Worm (Caenorhabditis elegans) whole organism, young adult: Measurements from ENCODE around the gene C54C6.5.

Experiments
- C06A6.2 ChIP-seq: fragments of 200-800 bp; sonication (Bioruptor generic); conservative IDR thresholded peaks from 2 replicates; pipeline ENCODE4 v1.3.6; 2022; ENCODE audit warnings: missing genetic modification characterization, missing compliant biosample characterization
- D2030.7 ChIP-seq: fragments of 200-800 bp; sonication (Bioruptor generic); IDR thresholded peaks from 2 replicates; pipeline ENCODE4 v1.3.6; 2022; ENCODE audit warnings: missing genetic modification reagents, missing genetic modification characterization, missing compliant biosample characterization
- F33H1.4 ChIP-seq: fragments of 200-800 bp; sonication (Bioruptor generic); IDR thresholded peaks from 2 replicates; pipeline ENCODE4 v1.3.6; 2022; ENCODE audit warnings: missing genetic modification reagents, missing genetic modification characterization, missing compliant biosample characterization
- T07F8.4 ChIP-seq: sonication (generic microtip); optimal IDR thresholded peaks from 2 replicates; lab custom pipeline; 2016; ENCODE audit warnings: mild to moderate bottlenecking, missing genetic modification characterization, moderate library complexity, missing compliant biosample characterization
- Y67H2A.10 ChIP-seq: fragments of 200-800 bp; sonication (Bioruptor generic); conservative IDR thresholded peaks from 2 replicates; pipeline ENCODE4 v1.3.6; 2022; ENCODE audit warnings: missing genetic modification reagents, missing genetic modification characterization, missing compliant biosample characterization
- Y95B8A.8 ChIP-seq: fragments of 200-800 bp; sonication (Bioruptor generic); IDR thresholded peaks from 2 replicates; pipeline ENCODE4 v1.3.6; 2022; ENCODE audit warnings: missing genetic modification reagents, missing genetic modification characterization, missing compliant biosample characterization
- ZK185.1 ChIP-seq: sonication (generic microtip); optimal IDR thresholded peaks from 2 replicates; lab custom pipeline; 2016; ENCODE audit warnings: mild to moderate bottlenecking, missing genetic modification characterization, missing compliant biosample characterization; ENCODE audit not compliant: poor library complexity, severe bottlenecking
- ama-1 ChIP-seq, 3 experiments: fragments of 150-350 bp in 1 of 3; sonication (generic microtip) in 2 of 3; optimal IDR thresholded peaks; 2 replicates each; lab custom pipeline; 2014 to 2018; ENCODE audit warnings: missing biosample characterization in 2 of 3, missing genetic modification characterization in 2 of 3, missing genetic modification reagents in 2 of 3
- aptf-2 ChIP-seq: fragments of 200-800 bp; sonication (Bioruptor generic); conservative IDR thresholded peaks from 2 replicates; pipeline ENCODE4 v1.3.6; 2022; ENCODE audit warnings: missing genetic modification reagents, missing genetic modification characterization, missing compliant biosample characterization
- attf-5 ChIP-seq: fragments of 200-800 bp; sonication (Bioruptor generic); optimal IDR thresholded peaks from 2 replicates; lab custom pipeline; 2018; ENCODE audit warnings: mild to moderate bottlenecking, missing genetic modification characterization, missing compliant biosample characterization
- bed-2 ChIP-seq: fragments of 200-800 bp; sonication (Bioruptor generic); IDR thresholded peaks from 2 replicates; pipeline ENCODE4 v1.3.6; 2022; ENCODE audit warnings: missing genetic modification reagents, missing genetic modification characterization, missing compliant biosample characterization
- ccch-3 ChIP-seq: fragments of 200-800 bp; sonication (Bioruptor generic); optimal IDR thresholded peaks from 2 replicates; lab custom pipeline; 2018; ENCODE audit warnings: mild to moderate bottlenecking, missing genetic modification characterization, missing compliant biosample characterization
- ceh-100 ChIP-seq: fragments of 200-800 bp; sonication (Bioruptor generic); IDR thresholded peaks from 2 replicates; pipeline ENCODE4 v1.3.6; 2022; ENCODE audit warnings: missing genetic modification reagents, missing genetic modification characterization, missing compliant biosample characterization
- ceh-58 ChIP-seq: fragments of 200-800 bp; sonication (Bioruptor generic); IDR thresholded peaks from 2 replicates; pipeline ENCODE4 v1.3.6; 2022; ENCODE audit warnings: missing genetic modification characterization, missing compliant biosample characterization
- ceh-91 ChIP-seq: fragments of 200-800 bp; sonication (Bioruptor generic); IDR thresholded peaks from 2 replicates; pipeline ENCODE4 v1.3.6; 2022; ENCODE audit warnings: missing genetic modification reagents, missing genetic modification characterization, missing compliant biosample characterization
- die-1 ChIP-seq: sonication (generic microtip); optimal IDR thresholded peaks from 2 replicates; lab custom pipeline; 2016; ENCODE audit warnings: missing genotype, mild to moderate bottlenecking, missing genetic modification characterization, missing compliant biosample characterization
- dox-1 ChIP-seq: fragments of 200-800 bp; sonication (Bioruptor generic); IDR thresholded peaks from 2 replicates; pipeline ENCODE4 v1.3.6; 2022; ENCODE audit warnings: missing genetic modification reagents, missing genetic modification characterization, missing compliant biosample characterization
- dpff-1 ChIP-seq: sonication (generic microtip); optimal IDR thresholded peaks from 2 replicates; lab custom pipeline; 2017; ENCODE audit warnings: mild to moderate bottlenecking, missing genetic modification characterization, missing compliant biosample characterization
- egl-18 ChIP-seq: fragments of 200-800 bp; sonication (Bioruptor generic); IDR thresholded peaks from 2 replicates; pipeline ENCODE4 v1.3.6; 2022; ENCODE audit warnings: missing genetic modification reagents, missing genetic modification characterization, missing compliant biosample characterization
- ekl-4 ChIP-seq: fragments of 200-800 bp; sonication (Bioruptor generic); IDR thresholded peaks from 2 replicates; pipeline ENCODE4 v1.3.6; 2022; ENCODE audit warnings: missing genetic modification reagents, missing genetic modification characterization, missing compliant biosample characterization
- ets-4 ChIP-seq: fragments of 200-800 bp; sonication (Bioruptor generic); optimal IDR thresholded peaks from 2 replicates; lab custom pipeline; 2018; ENCODE audit warnings: mild to moderate bottlenecking, missing genetic modification characterization, missing compliant biosample characterization
- hmg-20 ChIP-seq: fragments of 200-800 bp; sonication (Bioruptor generic); IDR thresholded peaks from 2 replicates; pipeline ENCODE4 v1.3.6; 2022; ENCODE audit warnings: missing genetic modification reagents, missing genetic modification characterization, missing compliant biosample characterization
- lin-54 ChIP-seq: fragments of 200-800 bp; sonication (Bioruptor generic); optimal IDR thresholded peaks from 2 replicates; lab custom pipeline; 2018; ENCODE audit warnings: mild to moderate bottlenecking, missing genetic modification characterization, missing compliant biosample characterization
- lir-1 ChIP-seq: fragments of 200-800 bp; sonication (Bioruptor generic); conservative IDR thresholded peaks from 2 replicates; pipeline ENCODE4 v1.3.6; 2022; ENCODE audit warnings: missing genetic modification reagents, missing genetic modification characterization, missing compliant biosample characterization
- lsl-1 ChIP-seq: fragments of 200-800 bp; sonication (Bioruptor generic); optimal IDR thresholded peaks from 2 replicates; lab custom pipeline; 2018; ENCODE audit warnings: mild to moderate bottlenecking, missing genetic modification characterization, moderate library complexity, missing compliant biosample characterization
- madf-6 ChIP-seq: fragments of 200-800 bp; sonication (Bioruptor generic); IDR thresholded peaks from 2 replicates; pipeline ENCODE4 v1.3.6; 2022; ENCODE audit warnings: missing genetic modification reagents, missing genetic modification characterization, missing compliant biosample characterization
- madf-8 ChIP-seq: fragments of 200-800 bp; sonication (Bioruptor generic); conservative IDR thresholded peaks from 2 replicates; pipeline ENCODE4 v1.3.6; 2022; ENCODE audit warnings: missing genetic modification reagents, missing genetic modification characterization, missing compliant biosample characterization
- mcd-1 ChIP-seq: fragments of 200-800 bp; sonication (Bioruptor generic); IDR thresholded peaks from 2 replicates; pipeline ENCODE4 v1.3.6; 2022; ENCODE audit warnings: missing genetic modification reagents, missing genetic modification characterization, missing compliant biosample characterization
- mel-28 ChIP-seq: sonication (generic microtip); optimal IDR thresholded peaks from 2 replicates; lab custom pipeline; 2016; ENCODE audit warnings: borderline replicate concordance, mild to moderate bottlenecking, missing genetic modification characterization, missing compliant biosample characterization
- mxl-1 ChIP-seq: sonication (generic microtip); optimal IDR thresholded peaks from 2 replicates; lab custom pipeline; 2016; ENCODE audit warnings: missing genetic modification characterization, missing compliant biosample characterization
- nhr-120 ChIP-seq: fragments of 200-800 bp; sonication (Bioruptor generic); IDR thresholded peaks from 2 replicates; pipeline ENCODE4 v1.3.6; 2022; ENCODE audit warnings: missing genetic modification characterization, missing compliant biosample characterization
- nhr-90 ChIP-seq: sonication (generic microtip); optimal IDR thresholded peaks from 2 replicates; lab custom pipeline; 2016; ENCODE audit warnings: missing genotype, mild to moderate bottlenecking, missing genetic modification characterization, missing compliant biosample characterization
- pbrm-1 ChIP-seq: fragments of 200-800 bp; sonication (Bioruptor generic); IDR thresholded peaks from 2 replicates; pipeline ENCODE4 v1.3.6; 2022; ENCODE audit warnings: missing genetic modification reagents, missing genetic modification characterization, missing compliant biosample characterization
- rcor-1 ChIP-seq: fragments of 200-800 bp; sonication (Bioruptor generic); IDR thresholded peaks from 2 replicates; pipeline ENCODE4 v1.3.6; 2022; ENCODE audit warnings: missing genetic modification reagents, missing genetic modification characterization, missing compliant biosample characterization
- rpc-1 ChIP-seq, 2 experiments: fragments of 150-350 bp in 1 of 2; sonication (generic microtip) in 1 of 2; optimal IDR thresholded peaks; 2 replicates each; lab custom pipeline; 2014 to 2018; ENCODE audit warnings: missing biosample characterization in 1 of 2, missing genetic modification characterization in 1 of 2, missing genetic modification reagents in 1 of 2, missing genotype in 1 of 2
- sdz-38 ChIP-seq: sonication (generic microtip); optimal IDR thresholded peaks from 2 replicates; lab custom pipeline; 2016; ENCODE audit warnings: missing genotype, missing genetic modification characterization, missing compliant biosample characterization
- snpc-4 ChIP-seq, 5 experiments: fragments of 150-350 bp in 1 of 5; sonication (generic microtip) in 4 of 5; optimal IDR thresholded peaks; 2 replicates each; lab custom pipeline; 2014 to 2018; ENCODE audit warnings: missing genetic modification characterization in 5 of 5, missing biosample characterization in 3 of 5, antibody characterized with exemption in 2 of 5, mild to moderate bottlenecking in 2 of 5, missing compliant biosample characterization in 2 of 5, missing genotype in 2 of 5, moderate library complexity in 2 of 5, missing genetic modification reagents in 1 of 5
- tbp1 ChIP-seq: fragments of 200-800 bp; sonication (Bioruptor generic); optimal IDR thresholded peaks from 2 replicates; lab custom pipeline; 2018; ENCODE audit warnings: mild to moderate bottlenecking, missing genetic modification characterization, missing compliant biosample characterization
- tbx-9 ChIP-seq: sonication (generic microtip); optimal IDR thresholded peaks from 2 replicates; lab custom pipeline; 2016; ENCODE audit warnings: borderline replicate concordance, missing genetic modification characterization, inconsistent platforms, missing compliant biosample characterization
- xnd-1 ChIP-seq: sonication (generic microtip); optimal IDR thresholded peaks from 2 replicates; lab custom pipeline; 2016; ENCODE audit warnings: missing genotype, missing genetic modification reagents, missing genetic modification characterization, missing compliant biosample characterization
- zfh-2 ChIP-seq: fragments of 200-800 bp; sonication (Bioruptor generic); conservative IDR thresholded peaks from 2 replicates; pipeline ENCODE4 v1.3.6; 2022; ENCODE audit warnings: missing genetic modification reagents, missing genetic modification characterization, missing compliant biosample characterization
- ztf-22 ChIP-seq: fragments of 200-800 bp; sonication (Bioruptor generic); optimal IDR thresholded peaks from 2 replicates; lab custom pipeline; 2018; ENCODE audit warnings: mild to moderate bottlenecking, missing genetic modification characterization, moderate library complexity, missing compliant biosample characterization
- ztf-25 ChIP-seq: fragments of 200-800 bp; sonication (Bioruptor generic); IDR thresholded peaks from 2 replicates; pipeline ENCODE4 v1.3.6; 2022; ENCODE audit warnings: missing genetic modification reagents, missing genetic modification characterization, missing compliant biosample characterization
- ztf-26 ChIP-seq: sonication (generic microtip); optimal IDR thresholded peaks from 2 replicates; lab custom pipeline; 2017; ENCODE audit warnings: missing genetic modification characterization, missing compliant biosample characterization
- ztf-28 ChIP-seq: fragments of 200-800 bp; sonication (Bioruptor generic); IDR thresholded peaks from 2 replicates; pipeline ENCODE4 v1.3.6; 2022; ENCODE audit warnings: missing genetic modification reagents, missing genetic modification characterization, missing compliant biosample characterization
- ztf-6 ChIP-seq: fragments of 200-800 bp; sonication (Bioruptor generic); IDR thresholded peaks from 2 replicates; pipeline ENCODE4 v1.3.6; 2022; ENCODE audit warnings: missing genetic modification reagents, missing genetic modification characterization, missing compliant biosample characterization

Gene C54C6.5

DNA sequence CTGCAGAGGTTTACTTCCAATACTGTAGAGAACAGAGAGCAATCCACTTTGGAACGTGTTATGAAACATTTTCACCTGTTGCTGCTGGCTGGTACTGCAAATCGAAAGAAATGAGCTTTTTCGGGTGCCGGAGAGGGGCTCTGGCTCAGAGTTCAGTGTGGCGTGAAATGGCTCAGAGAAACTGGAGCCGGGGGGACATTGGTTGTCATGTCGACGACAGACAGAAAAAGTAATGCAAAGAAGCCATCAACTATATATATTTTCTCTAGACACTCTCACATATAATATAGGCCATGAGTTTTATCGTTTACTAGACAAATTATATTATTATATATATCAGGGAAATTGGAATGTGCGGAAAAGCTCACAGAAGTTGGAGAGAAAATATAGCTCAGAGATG is 12.2 kb downstream of the C54C6.5 start, which contains the start of gene cfap-20:
Gene cfap-20, minus strand, starts transcription at position 101 of the 400 bp plus-strand sequence.
- TF ChIP-seq ccch-3 = no peak
- no peak for TF ChIP-seq sdz-38 (tag; lab: Kevin White, UChicago)
- no peak for TF ChIP-seq lir-1 (GFP tag; lab: Robert Waterston, UW)
- no peak for TF ChIP-seq rcor-1 (GFP tag; lab: Robert Waterston, UW)
- TF ChIP-seq bed-2 (GFP tag; lab: Robert Waterston, UW) = no peak
- peak; percentile 29; the same call in 1 of the 2 replicates for TF ChIP-seq mcd-1 (GFP tag; lab: Robert Waterston, UW)
- 0 out of 2 replicates have a peak, but pooled peaks have one; percentile 47 for TF ChIP-seq egl-18
- TF ChIP-seq D2030.7 = no peak
- no peak for TF ChIP-seq ceh-58 (GFP tag; lab: Robert Waterston, UW)
- no peak for TF ChIP-seq ceh-91 (GFP tag; lab: Robert Waterston, UW)
- TF ChIP-seq ekl-4 (GFP tag; lab: Robert Waterston, UW) = no peak

ce11 chrIII:3534185-3534584 is 15.5 kb downstream of the C54C6.5 start:
- no peak for TF ChIP-seq tbp1 (GFP tag; lab: Kevin White, UChicago)
- no peak for TF ChIP-seq ztf-28
- no peak for TF ChIP-seq nhr-90 (tag; lab: Kevin White, UChicago)
- no peak for TF ChIP-seq Y67H2A.10
- TF ChIP-seq ZK185.1 (tag; lab: Kevin White, UChicago) = no peak
- no peak for TF ChIP-seq mel-28
- no peak for TF ChIP-seq ztf-26 (tag; lab: Kevin White, UChicago)
- 0 out of 2 replicates have a peak, but pooled peaks have one; percentile 27 for TF ChIP-seq pbrm-1 (GFP tag; lab: Robert Waterston, UW)
- TF ChIP-seq ama-1 (optimal IDR thresholded peaks at IDR 0.05; lab: Kevin White, UChicago) = no peak
- TF ChIP-seq ama-1 (GFP tag; optimal IDR thresholded peaks at IDR 0.05; lab: Kevin White, UChicago) = no peak
- TF ChIP-seq ztf-6 (GFP tag; lab: Robert Waterston, UW) = no peak
- TF ChIP-seq dpff-1 (tag; lab: Kevin White, UChicago) = no peak
- TF ChIP-seq snpc-4 (GFP tag; optimal IDR thresholded peaks at IDR 0.05; lab: Kevin White, UChicago) = no peak
- TF ChIP-seq snpc-4 (tag; optimal IDR thresholded peaks at IDR 0.05; lab: Kevin White, UChicago) = no peak
- TF ChIP-seq hmg-20 (GFP tag; lab: Robert Waterston, UW) = no peak
- no peak for TF ChIP-seq dox-1 (GFP tag; lab: Robert Waterston, UW)
- no peak for TF ChIP-seq Y95B8A.8 (GFP tag; lab: Robert Waterston, UW)
- TF ChIP-seq aptf-2 (GFP tag; lab: Robert Waterston, UW) = no peak
- TF ChIP-seq ceh-91 (GFP tag; lab: Robert Waterston, UW) = peak; percentile 46; the same call in 1 of the 2 replicates
- no peak for TF ChIP-seq egl-18
- peak; percentile 67 for TF ChIP-seq ceh-100
- TF ChIP-seq die-1 = no peak
- peak; percentile 31 for TF ChIP-seq lin-54 (GFP tag; lab: Kevin White, UChicago)
- TF ChIP-seq T07F8.4 (tag; lab: Kevin White, UChicago) = no peak
- TF ChIP-seq C06A6.2 (GFP tag; lab: Robert Waterston, UW) = no peak
- no peak for TF ChIP-seq ztf-22
- TF ChIP-seq tbx-9 (tag; lab: Kevin White, UChicago) = no peak
- TF ChIP-seq rpc-1 (optimal IDR thresholded peaks at IDR 0.05; lab: Kevin White, UChicago) = no peak
- no peak for TF ChIP-seq rpc-1 (tag; optimal IDR thresholded peaks at IDR 0.05; lab: Kevin White, UChicago)
- TF ChIP-seq madf-8 (GFP tag; lab: Robert Waterston, UW) = peak; percentile 50
- no peak for TF ChIP-seq ztf-25 (GFP tag; lab: Robert Waterston, UW)
- no peak for TF ChIP-seq mxl-1 (tag; lab: Kevin White, UChicago)
- TF ChIP-seq zfh-2 = no peak
- no peak for TF ChIP-seq attf-5
- TF ChIP-seq F33H1.4 (GFP tag; lab: Robert Waterston, UW) = peak; percentile 48
- no peak for TF ChIP-seq nhr-120 (GFP tag; lab: Robert Waterston, UW)
- TF ChIP-seq xnd-1 = peak; percentile 84
- peak; percentile 82 for TF ChIP-seq madf-6 (GFP tag; lab: Robert Waterston, UW)
- TF ChIP-seq ets-4 (GFP tag; lab: Kevin White, UChicago) = no peak
- TF ChIP-seq lsl-1 (GFP tag; lab: Kevin White, UChicago) = peak; percentile 96
- 0 out of 2 replicates have a peak, but pooled peaks have one; percentile 37 for TF ChIP-seq D2030.7
